Worm (Caenorhabditis elegans) whole organism, young adult: Measurements from ENCODE around the gene EEED8.13.

Experiments
- B0019.2 ChIP-seq: fragments of 200-800 bp; sonication (Bioruptor generic); conservative IDR thresholded peaks from 2 replicates; pipeline ENCODE4 v1.3.6; 2022; ENCODE audit warnings: missing genetic modification reagents, missing genetic modification characterization, missing compliant biosample characterization
- B0336.3 ChIP-seq: fragments of 200-800 bp; sonication (Bioruptor generic); IDR thresholded peaks from 2 replicates; pipeline ENCODE4 v1.3.6; 2022; ENCODE audit warnings: missing genetic modification characterization, missing compliant biosample characterization
- F33H1.4 ChIP-seq: fragments of 200-800 bp; sonication (Bioruptor generic); IDR thresholded peaks from 2 replicates; pipeline ENCODE4 v1.3.6; 2022; ENCODE audit warnings: missing genetic modification reagents, missing genetic modification characterization, missing compliant biosample characterization
- F37B4.10 ChIP-seq: fragments of 200-800 bp; sonication (Bioruptor generic); IDR thresholded peaks from 2 replicates; pipeline ENCODE4 v1.3.6; 2022; ENCODE audit warnings: missing genetic modification characterization, missing compliant biosample characterization
- F52B5.7 ChIP-seq: sonication (generic microtip); optimal IDR thresholded peaks from 2 replicates; lab custom pipeline; 2016; ENCODE audit warnings: mild to moderate bottlenecking, missing genetic modification characterization, missing compliant biosample characterization
- K11D2.4 ChIP-seq: fragments of 200-800 bp; sonication (Bioruptor generic); IDR thresholded peaks from 2 replicates; pipeline ENCODE4 v1.3.6; 2022; ENCODE audit warnings: missing genetic modification reagents, missing genetic modification characterization, missing compliant biosample characterization
- Y53G8AR.9 ChIP-seq: fragments of 200-800 bp; sonication (Bioruptor generic); conservative IDR thresholded peaks from 2 replicates; pipeline ENCODE4 v1.3.6; 2022; ENCODE audit warnings: missing genetic modification reagents, missing genetic modification characterization, missing compliant biosample characterization
- Y56A3A.18 ChIP-seq: fragments of 200-800 bp; sonication (Bioruptor generic); IDR thresholded peaks from 2 replicates; pipeline ENCODE4 v1.3.6; 2022; ENCODE audit warnings: missing genetic modification reagents, missing genetic modification characterization, missing compliant biosample characterization
- Y79H2A.3 ChIP-seq: fragments of 200-800 bp; sonication (Bioruptor generic); conservative IDR thresholded peaks from 2 replicates; pipeline ENCODE4 v1.3.6; 2022; ENCODE audit warnings: missing genetic modification reagents, missing genetic modification characterization, missing compliant biosample characterization
- ama-1 ChIP-seq, 3 experiments: fragments of 150-350 bp in 1 of 3; sonication (generic microtip) in 2 of 3; optimal IDR thresholded peaks; 2 replicates each; lab custom pipeline; 2014 to 2018; ENCODE audit warnings: missing biosample characterization in 2 of 3, missing genetic modification characterization in 2 of 3, missing genetic modification reagents in 2 of 3
- bed-1 ChIP-seq: fragments of 200-800 bp; sonication (Bioruptor generic); IDR thresholded peaks from 2 replicates; pipeline ENCODE4 v1.3.6; 2022; ENCODE audit warnings: missing genetic modification reagents, missing genetic modification characterization, missing compliant biosample characterization
- ccch-3 ChIP-seq: fragments of 200-800 bp; sonication (Bioruptor generic); optimal IDR thresholded peaks from 2 replicates; lab custom pipeline; 2018; ENCODE audit warnings: mild to moderate bottlenecking, missing genetic modification characterization, missing compliant biosample characterization
- cebp-2 ChIP-seq: fragments of 200-800 bp; sonication (Bioruptor generic); IDR thresholded peaks from 2 replicates; pipeline ENCODE4 v1.3.6; 2022; ENCODE audit warnings: missing genetic modification characterization, missing compliant biosample characterization
- ceh-58 ChIP-seq: fragments of 200-800 bp; sonication (Bioruptor generic); IDR thresholded peaks from 2 replicates; pipeline ENCODE4 v1.3.6; 2022; ENCODE audit warnings: missing genetic modification characterization, missing compliant biosample characterization
- die-1 ChIP-seq: sonication (generic microtip); optimal IDR thresholded peaks from 2 replicates; lab custom pipeline; 2016; ENCODE audit warnings: missing genotype, mild to moderate bottlenecking, missing genetic modification characterization, missing compliant biosample characterization
- dox-1 ChIP-seq: fragments of 200-800 bp; sonication (Bioruptor generic); IDR thresholded peaks from 2 replicates; pipeline ENCODE4 v1.3.6; 2022; ENCODE audit warnings: missing genetic modification reagents, missing genetic modification characterization, missing compliant biosample characterization
- egrh-3 ChIP-seq: fragments of 200-800 bp; sonication (Bioruptor generic); IDR thresholded peaks from 2 replicates; pipeline ENCODE4 v1.3.6; 2022; ENCODE audit warnings: missing genetic modification reagents, missing genetic modification characterization, missing compliant biosample characterization
- ekl-4 ChIP-seq: fragments of 200-800 bp; sonication (Bioruptor generic); IDR thresholded peaks from 2 replicates; pipeline ENCODE4 v1.3.6; 2022; ENCODE audit warnings: missing genetic modification reagents, missing genetic modification characterization, missing compliant biosample characterization
- hlh-26 ChIP-seq: fragments of 200-800 bp; sonication (Bioruptor generic); conservative IDR thresholded peaks from 2 replicates; pipeline ENCODE4 v1.3.6; 2022; ENCODE audit warnings: missing genetic modification reagents, missing genetic modification characterization, missing compliant biosample characterization
- hmg-20 ChIP-seq: fragments of 200-800 bp; sonication (Bioruptor generic); IDR thresholded peaks from 2 replicates; pipeline ENCODE4 v1.3.6; 2022; ENCODE audit warnings: missing genetic modification reagents, missing genetic modification characterization, missing compliant biosample characterization
- lin-26 ChIP-seq: fragments of 200-800 bp; sonication (Bioruptor generic); IDR thresholded peaks from 2 replicates; pipeline ENCODE4 v1.3.6; 2022; ENCODE audit warnings: missing genetic modification reagents, missing genetic modification characterization, missing compliant biosample characterization
- lin-40 ChIP-seq: sonication (generic microtip); optimal IDR thresholded peaks from 2 replicates; lab custom pipeline; 2016; ENCODE audit warnings: missing genetic modification characterization, mild to moderate bottlenecking, missing compliant biosample characterization, missing genotype, missing genetic modification reagents
- madf-6 ChIP-seq: fragments of 200-800 bp; sonication (Bioruptor generic); IDR thresholded peaks from 2 replicates; pipeline ENCODE4 v1.3.6; 2022; ENCODE audit warnings: missing genetic modification reagents, missing genetic modification characterization, missing compliant biosample characterization
- mcd-1 ChIP-seq: fragments of 200-800 bp; sonication (Bioruptor generic); IDR thresholded peaks from 2 replicates; pipeline ENCODE4 v1.3.6; 2022; ENCODE audit warnings: missing genetic modification reagents, missing genetic modification characterization, missing compliant biosample characterization
- mes-4 ChIP-seq: sonication (generic microtip); optimal IDR thresholded peaks from 2 replicates; lab custom pipeline; 2016; ENCODE audit warnings: missing genotype, missing genetic modification characterization, missing compliant biosample characterization
- mxl-1 ChIP-seq: sonication (generic microtip); optimal IDR thresholded peaks from 2 replicates; lab custom pipeline; 2016; ENCODE audit warnings: missing genetic modification characterization, missing compliant biosample characterization
- nfyb-1 ChIP-seq: fragments of 200-800 bp; sonication (Bioruptor generic); IDR thresholded peaks from 2 replicates; pipeline ENCODE4 v1.3.6; 2022; ENCODE audit warnings: missing genetic modification reagents, missing genetic modification characterization, missing compliant biosample characterization
- nhr-27 ChIP-seq: fragments of 200-800 bp; sonication (Bioruptor generic); optimal IDR thresholded peaks from 2 replicates; lab custom pipeline; 2018; ENCODE audit warnings: mild to moderate bottlenecking, missing genetic modification characterization, moderate library complexity, missing compliant biosample characterization
- repo-1 ChIP-seq: sonication (generic microtip); optimal IDR thresholded peaks from 2 replicates; lab custom pipeline; 2017; ENCODE audit warnings: mild to moderate bottlenecking, missing genetic modification characterization, missing compliant biosample characterization
- rpc-1 ChIP-seq, 2 experiments: fragments of 150-350 bp in 1 of 2; sonication (generic microtip) in 1 of 2; optimal IDR thresholded peaks; 2 replicates each; lab custom pipeline; 2014 to 2018; ENCODE audit warnings: missing biosample characterization in 1 of 2, missing genetic modification characterization in 1 of 2, missing genetic modification reagents in 1 of 2, missing genotype in 1 of 2
- snpc-1.3 ChIP-seq: sonication (generic microtip); optimal IDR thresholded peaks from 2 replicates; lab custom pipeline; 2017; ENCODE audit warnings: missing genetic modification characterization, mild to moderate bottlenecking, missing compliant biosample characterization, antibody characterized with exemption, moderate library complexity, missing genotype, missing genetic modification reagents; ENCODE audit not compliant: insufficient read depth
- snpc-3.4 ChIP-seq: sonication (generic microtip); optimal IDR thresholded peaks from 2 replicates; lab custom pipeline; 2017; ENCODE audit warnings: missing genetic modification characterization, mild to moderate bottlenecking, missing compliant biosample characterization, antibody characterized with exemption, moderate library complexity, missing genotype, missing genetic modification reagents
- snpc-4 ChIP-seq, 5 experiments: fragments of 150-350 bp in 1 of 5; sonication (generic microtip) in 4 of 5; optimal IDR thresholded peaks; 2 replicates each; lab custom pipeline; 2014 to 2018; ENCODE audit warnings: missing genetic modification characterization in 5 of 5, missing biosample characterization in 3 of 5, antibody characterized with exemption in 2 of 5, mild to moderate bottlenecking in 2 of 5, missing compliant biosample characterization in 2 of 5, missing genotype in 2 of 5, moderate library complexity in 2 of 5, missing genetic modification reagents in 1 of 5
- somi-1 ChIP-seq: fragments of 200-800 bp; sonication (Bioruptor generic); optimal IDR thresholded peaks from 2 replicates; lab custom pipeline; 2018; ENCODE audit warnings: mild to moderate bottlenecking, missing genetic modification characterization, missing compliant biosample characterization
- tbp1 ChIP-seq: fragments of 200-800 bp; sonication (Bioruptor generic); optimal IDR thresholded peaks from 2 replicates; lab custom pipeline; 2018; ENCODE audit warnings: mild to moderate bottlenecking, missing genetic modification characterization, missing compliant biosample characterization
- tbx-9 ChIP-seq: sonication (generic microtip); optimal IDR thresholded peaks from 2 replicates; lab custom pipeline; 2016; ENCODE audit warnings: borderline replicate concordance, missing genetic modification characterization, inconsistent platforms, missing compliant biosample characterization
- ztf-18 ChIP-seq: sonication (generic microtip); optimal IDR thresholded peaks from 2 replicates; lab custom pipeline; 2016; ENCODE audit warnings: missing genotype, mild to moderate bottlenecking, missing genetic modification characterization, missing compliant biosample characterization
- ztf-6 ChIP-seq: fragments of 200-800 bp; sonication (Bioruptor generic); IDR thresholded peaks from 2 replicates; pipeline ENCODE4 v1.3.6; 2022; ENCODE audit warnings: missing genetic modification reagents, missing genetic modification characterization, missing compliant biosample characterization

The EEED8.13 gene

ce11 chrII:5426054-5426453 lies 13.7 kb upstream of the EEED8.13 start (continued):
- no peak for TF ChIP-seq ccch-3 (GFP tag; lab: Kevin White, UChicago)
- TF ChIP-seq nfyb-1 (GFP tag; lab: Robert Waterston, UW) = 0 out of 2 replicates have a peak, but pooled peaks have one; percentile 59
- TF ChIP-seq bed-1 (GFP tag; lab: Robert Waterston, UW) = no peak
- TF ChIP-seq hmg-20 (GFP tag; lab: Robert Waterston, UW) = no peak
- TF ChIP-seq mes-4 (tag; lab: Kevin White, UChicago) = no peak
- no peak for TF ChIP-seq nhr-27 (tag; lab: Kevin White, UChicago)
- TF ChIP-seq tbp1 (GFP tag; lab: Kevin White, UChicago) = peak; percentile 29
- peak; percentile 65; the same call in 1 of the 2 replicates for TF ChIP-seq B0336.3 (GFP tag; lab: Robert Waterston, UW)
- TF ChIP-seq snpc-1.3 (tag; lab: Kevin White, UChicago) = no peak
- no peak for TF ChIP-seq Y56A3A.18 (GFP tag; lab: Robert Waterston, UW)
- no peak for TF ChIP-seq snpc-4 (GFP tag; optimal IDR thresholded peaks at IDR 0.05; lab: Kevin White, UChicago)
- TF ChIP-seq snpc-4 (tag; optimal IDR thresholded peaks at IDR 0.05; lab: Kevin White, UChicago) = peak in 3 of 4 experiments; percentile 8 to 18 (median 9)
- no peak for TF ChIP-seq ama-1 (optimal IDR thresholded peaks at IDR 0.05; lab: Kevin White, UChicago)
- TF ChIP-seq ama-1 (GFP tag; optimal IDR thresholded peaks at IDR 0.05; lab: Kevin White, UChicago) = no peak
- TF ChIP-seq B0019.2 (GFP tag; lab: Robert Waterston, UW) = no peak
- peak; percentile 6 for TF ChIP-seq somi-1 (GFP tag; lab: Kevin White, UChicago)
- TF ChIP-seq mxl-1 (tag; lab: Kevin White, UChicago) = no peak
- TF ChIP-seq Y53G8AR.9 (GFP tag; lab: Robert Waterston, UW) = no peak
- no peak for TF ChIP-seq cebp-2 (GFP tag; lab: Robert Waterston, UW)
- TF ChIP-seq snpc-3.4 (tag; lab: Kevin White, UChicago) = no peak
- TF ChIP-seq F37B4.10 (GFP tag; lab: Robert Waterston, UW) = no peak
- TF ChIP-seq lin-40 = peak; percentile 15
- TF ChIP-seq Y79H2A.3 = no peak
- TF ChIP-seq dox-1 = peak; percentile 65
- TF ChIP-seq tbx-9 (tag; lab: Kevin White, UChicago) = no peak
- TF ChIP-seq rpc-1 (optimal IDR thresholded peaks at IDR 0.05; lab: Kevin White, UChicago) = no peak
- no peak for TF ChIP-seq rpc-1 (tag; optimal IDR thresholded peaks at IDR 0.05; lab: Kevin White, UChicago)
- no peak for TF ChIP-seq ekl-4 (GFP tag; lab: Robert Waterston, UW)
- no peak for TF ChIP-seq ztf-6 (GFP tag; lab: Robert Waterston, UW)
- TF ChIP-seq K11D2.4 (GFP tag; lab: Robert Waterston, UW) = no peak
- TF ChIP-seq F52B5.7 (tag; lab: Kevin White, UChicago) = no peak
- no peak for TF ChIP-seq ceh-58 (GFP tag; lab: Robert Waterston, UW)
- TF ChIP-seq egrh-3 (GFP tag; lab: Robert Waterston, UW) = 0 out of 2 replicates have a peak, but pooled peaks have one; percentile 16
- TF ChIP-seq F33H1.4 = no peak
- peak; percentile 62; the same call in 1 of the 2 replicates for TF ChIP-seq lin-26 (GFP tag; lab: Robert Waterston, UW)
- TF ChIP-seq die-1 (tag; lab: Kevin White, UChicago) = peak; percentile 23
- no peak for TF ChIP-seq ztf-18 (tag; lab: Kevin White, UChicago)
- TF ChIP-seq mcd-1 = peak; percentile 51

ce11 chrII:5425633-5426032 lies 13.3 kb upstream of the EEED8.13 start, which contains the start of gene F07F6.8:
F07F6.8 (minus strand) TSS chrII:5425733.
- TF ChIP-seq hlh-26 (GFP tag; lab: Robert Waterston, UW) = no peak
- TF ChIP-seq repo-1 (tag; lab: Kevin White, UChicago) = peak; percentile 16
- 0 out of 2 replicates have a peak, but pooled peaks have one; percentile 14 for TF ChIP-seq madf-6 (GFP tag; lab: Robert Waterston, UW)
- peak; percentile 6 for TF ChIP-seq mxl-1 (tag; lab: Kevin White, UChicago)
- TF ChIP-seq, all 124 proteins: peak for 3
